Worm (Caenorhabditis elegans) whole organism, L1 larva: Measurements from ENCODE around the gene C25G4.8.
"Not testable (repeated sequence)": the region's sequence is repeated elsewhere in the genome, so short reads cannot be mapped to it uniquely, and the experiment has no call there.

ENCODE experiments used
- alr-1 ChIP-seq: fragments of 200-800 bp; sonication (Bioruptor generic); optimal IDR thresholded peaks from 2 replicates; lab custom pipeline; 2018; ENCODE audit warnings: borderline replicate concordance, mild to moderate bottlenecking, missing genetic modification characterization, missing compliant biosample characterization
- efl-1 ChIP-seq, 4 experiments: fragments of 150-350 bp; optimal IDR thresholded peaks in 3 of 4; peaks in 1 of 4; 1 replicate in 1 of 4; 2 replicates in 3 of 4; lab custom pipeline; 2014; ENCODE audit warnings: missing biosample characterization in 2 of 4, missing genetic modification characterization in 2 of 4, missing genetic modification reagents in 2 of 4
- efl-3 ChIP-seq: fragments of 200-800 bp; sonication (Bioruptor generic); optimal IDR thresholded peaks from 2 replicates; lab custom pipeline; 2018; ENCODE audit warnings: mild to moderate bottlenecking, missing genetic modification characterization, missing compliant biosample characterization
- egl-27 ChIP-seq, 2 experiments: fragments of 150-350 bp in 1 of 2; sonication (generic microtip); optimal IDR thresholded peaks; 3 replicates each; lab custom pipeline; 2017 to 2018; ENCODE audit warnings: missing biosample characterization in 2 of 2, missing genetic modification characterization in 2 of 2, missing genetic modification reagents in 2 of 2
- elt-2 ChIP-seq: sonication (generic microtip); optimal IDR thresholded peaks from 2 replicates; lab custom pipeline; 2016; ENCODE audit warnings: missing genetic modification characterization, mild to moderate bottlenecking, inconsistent platforms, missing compliant biosample characterization, missing genetic modification reagents
- lin-15B ChIP-seq: fragments of 150-350 bp; sonication (generic microtip); optimal IDR thresholded peaks from 3 replicates; lab custom pipeline; 2014; ENCODE audit warnings: missing biosample characterization, missing genetic modification characterization
- mep-1 ChIP-seq: fragments of 150-350 bp; optimal IDR thresholded peaks from 2 replicates; lab custom pipeline; 2014; ENCODE audit warnings: missing biosample characterization, missing genetic modification characterization
- nhr-12 ChIP-seq: sonication (generic microtip); optimal IDR thresholded peaks from 2 replicates; lab custom pipeline; 2017; ENCODE audit warnings: missing biosample characterization, missing genetic modification characterization
- nhr-28 ChIP-seq: fragments of 150-350 bp; optimal IDR thresholded peaks from 2 replicates; lab custom pipeline; 2014; ENCODE audit warnings: missing biosample characterization, missing genetic modification characterization
- pag-3 ChIP-seq: sonication (generic microtip); optimal IDR thresholded peaks from 2 replicates; lab custom pipeline; 2017; ENCODE audit warnings: missing genetic modification characterization, mild to moderate bottlenecking, missing compliant biosample characterization, antibody characterized with exemption, borderline replicate concordance; ENCODE audit not compliant: insufficient read depth
- sptf-1 ChIP-seq: fragments of 150-350 bp; optimal IDR thresholded peaks from 2 replicates; lab custom pipeline; 2014; ENCODE audit warnings: missing biosample characterization, missing genetic modification characterization
- tlp-1 ChIP-seq: fragments of 150-350 bp; optimal IDR thresholded peaks from 2 replicates; lab custom pipeline; 2014; ENCODE audit warnings: missing biosample characterization, missing genetic modification characterization

DNA sequence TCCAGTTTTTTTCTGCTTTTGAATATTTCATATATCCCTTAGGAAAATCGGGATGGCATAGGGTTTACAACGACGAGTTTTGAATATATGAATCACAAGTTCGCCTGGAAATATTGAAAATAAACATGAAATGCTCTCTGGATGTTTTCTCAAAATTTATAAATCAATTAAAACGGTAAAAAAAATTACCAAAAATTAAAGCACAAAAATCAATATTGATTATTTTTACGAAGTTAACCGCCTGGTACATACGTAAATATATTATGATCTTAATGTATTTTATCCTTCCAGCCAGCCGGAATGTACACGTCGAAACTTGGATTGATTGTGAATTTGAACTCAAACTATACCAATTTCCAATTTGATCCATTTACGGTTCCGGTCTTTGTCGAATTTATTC lies 42.1 kb upstream of the C25G4.8 start, which contains the start of gene sru-17:
- TF ChIP-seq nhr-12 (tag; lab: Kevin White, UChicago); pag-3 (tag; lab: Kevin White, UChicago); efl-1 (optimal IDR thresholded peaks at IDR 0.05; lab: Kevin White, UChicago); efl-1 (GFP tag; optimal IDR thresholded peaks at IDR 0.05 in 1 of 2; lab: Kevin White, UChicago); sptf-1 (tag; lab: Kevin White, UChicago); efl-3 (GFP tag; lab: Kevin White, UChicago); lin-15B; egl-27 (tag; optimal IDR thresholded peaks at IDR 0.05; lab: Kevin White, UChicago); nhr-28 (tag; lab: Kevin White, UChicago); elt-2; tlp-1 (tag; lab: Kevin White, UChicago); mep-1 (tag; lab: Kevin White, UChicago); alr-1: not testable (repeated sequence)
